Fruit fly (Drosophila melanogaster) whole organism, embryonic: ENCODE results near the gene bwa.
A peak's percentile ranks its signal among the peaks of the same experiment; 100 is the strongest.

Experiments used
- Abd-B ChIP-seq: fragments of 200-800 bp; sonication (Bioruptor generic); optimal IDR thresholded peaks from 2 replicates; lab custom pipeline; 2018; ENCODE audit warnings: missing biosample characterization, mild to moderate bottlenecking, missing genetic modification characterization, moderate library complexity
- Bgb ChIP-seq: fragments of 200-800 bp; sonication (Bioruptor generic); IDR thresholded peaks from 2 replicates; pipeline ENCODE4 v1.3.6; 2022; ENCODE audit warnings: missing biosample characterization, missing genetic modification characterization; ENCODE audit not compliant: partially characterized antibody
- CG10267 ChIP-seq: fragments of 200-800 bp; sonication (Bioruptor generic); optimal IDR thresholded peaks from 2 replicates; lab custom pipeline; 2018; ENCODE audit warnings: missing biosample characterization, mild to moderate bottlenecking, missing genetic modification characterization, moderate library complexity
- CG10321 ChIP-seq: fragments of 200-800 bp; sonication (Bioruptor generic); IDR thresholded peaks from 2 replicates; pipeline ENCODE4 v1.3.6; 2022; ENCODE audit warnings: missing biosample characterization, missing genetic modification characterization
- CG11247 ChIP-seq: fragments of 200-800 bp; sonication (Bioruptor generic); IDR thresholded peaks from 2 replicates; pipeline ENCODE4 v1.3.6; 2022; ENCODE audit warnings: missing biosample characterization, missing genetic modification characterization
- CG12236 ChIP-seq: fragments of 200-800 bp; sonication (Bioruptor generic); optimal IDR thresholded peaks from 2 replicates; lab custom pipeline; 2016; ENCODE audit warnings: missing biosample characterization, missing genetic modification characterization
- CG1233 ChIP-seq: fragments of 200-800 bp; sonication (Bioruptor generic); optimal IDR thresholded peaks from 4 replicates; lab custom pipeline; 2018; ENCODE audit warnings: missing biosample characterization, mild to moderate bottlenecking, missing genetic modification characterization
- CG13424 ChIP-seq: fragments of 200-800 bp; sonication (Bioruptor generic); optimal IDR thresholded peaks from 2 replicates; lab custom pipeline; 2019; ENCODE audit warnings: missing biosample characterization, mild to moderate bottlenecking, missing genetic modification characterization, moderate library complexity
- CG13894 ChIP-seq: fragments of 200-800 bp; sonication (Bioruptor generic); optimal IDR thresholded peaks from 3 replicates; lab custom pipeline; 2018; ENCODE audit warnings: missing biosample characterization, mild to moderate bottlenecking, missing genetic modification characterization, moderate library complexity
- CG14014 ChIP-seq: fragments of 200-800 bp; sonication (Bioruptor generic); IDR thresholded peaks from 2 replicates; pipeline ENCODE4 v1.3.6; 2022; ENCODE audit warnings: missing biosample characterization, missing genetic modification characterization
- CG17186 ChIP-seq: fragments of 200-800 bp; sonication (Bioruptor generic); optimal IDR thresholded peaks from 3 replicates; lab custom pipeline; 2017; ENCODE audit warnings: missing biosample characterization, missing genetic modification reagents, missing genetic modification characterization
- CG1792 ChIP-seq: fragments of 200-800 bp; sonication (Bioruptor generic); optimal IDR thresholded peaks from 2 replicates; lab custom pipeline; 2016; ENCODE audit warnings: missing biosample characterization, missing genetic modification characterization
- CG2712 ChIP-seq: fragments of 200-800 bp; optimal IDR thresholded peaks from 3 replicates; lab custom pipeline; 2019; ENCODE audit warnings: missing biosample characterization, mild to moderate bottlenecking, missing genetic modification characterization, moderate library complexity
- CG31224 ChIP-seq: fragments of 200-800 bp; sonication (Bioruptor generic); IDR thresholded peaks from 2 replicates; pipeline ENCODE4 v1.3.6; 2022; ENCODE audit warnings: missing biosample characterization, missing genetic modification characterization
- CG3407 ChIP-seq: fragments of 200-800 bp; sonication (Bioruptor generic); optimal IDR thresholded peaks from 2 replicates; lab custom pipeline; 2018; ENCODE audit warnings: missing biosample characterization, mild to moderate bottlenecking, missing genetic modification characterization
- CG3726 ChIP-seq: fragments of 200-800 bp; sonication (Bioruptor generic); IDR thresholded peaks from 3 replicates; pipeline ENCODE4, ENCODE4 v1.3.6; 2022; ENCODE audit warnings: missing biosample characterization, missing genetic modification characterization
- CG5180 ChIP-seq: fragments of 200-800 bp; sonication (Bioruptor generic); optimal IDR thresholded peaks from 3 replicates; lab custom pipeline; 2017; ENCODE audit warnings: missing biosample characterization, missing genetic modification characterization, mild to moderate bottlenecking, moderate library complexity, missing genetic modification reagents
- CG6765 ChIP-seq: fragments of 200-800 bp; sonication (Bioruptor generic); optimal IDR thresholded peaks from 3 replicates; lab custom pipeline; 2017; ENCODE audit warnings: missing biosample characterization, mild to moderate bottlenecking, missing genetic modification characterization
- CG7271 ChIP-seq: fragments of 200-800 bp; sonication (Bioruptor generic); optimal IDR thresholded peaks from 2 replicates; lab custom pipeline; 2018; ENCODE audit warnings: missing biosample characterization, mild to moderate bottlenecking, missing genetic modification characterization, moderate library complexity
- CG7372 ChIP-seq: fragments of 200-800 bp; sonication (Bioruptor generic); IDR thresholded peaks from 2 replicates; pipeline ENCODE4 v1.3.6; 2022; ENCODE audit warnings: missing biosample characterization, missing genetic modification characterization
- CG7556 ChIP-seq: fragments of 200-800 bp; sonication (Bioruptor generic); optimal IDR thresholded peaks from 2 replicates; lab custom pipeline; 2017; ENCODE audit warnings: missing biosample characterization, mild to moderate bottlenecking, missing genetic modification characterization
- CG9609 ChIP-seq: fragments of 200-800 bp; sonication (Bioruptor generic); optimal IDR thresholded peaks from 3 replicates; lab custom pipeline; 2016; ENCODE audit warnings: missing biosample characterization, missing genetic modification characterization
- CG9727 ChIP-seq: fragments of 200-800 bp; sonication (Bioruptor generic); optimal IDR thresholded peaks from 3 replicates; lab custom pipeline; 2017; ENCODE audit warnings: missing biosample characterization, mild to moderate bottlenecking, missing genetic modification characterization
- Fer2 ChIP-seq: fragments of 200-800 bp; sonication (Bioruptor generic); optimal IDR thresholded peaks from 2 replicates; lab custom pipeline; 2018; ENCODE audit warnings: missing biosample characterization, mild to moderate bottlenecking, missing genetic modification characterization, moderate library complexity
- Fer3 ChIP-seq: fragments of 200-800 bp; sonication (Bioruptor generic); optimal IDR thresholded peaks from 2 replicates; lab custom pipeline; 2018; ENCODE audit warnings: missing biosample characterization, mild to moderate bottlenecking, missing genetic modification characterization, moderate library complexity
- GATAe ChIP-seq: fragments of 200-800 bp; sonication (Bioruptor generic); conservative IDR thresholded peaks from 2 replicates; pipeline ENCODE4 v1.3.6; 2022; ENCODE audit warnings: missing biosample characterization, missing genetic modification characterization
- H15 ChIP-seq: fragments of 200-800 bp; sonication (Bioruptor generic); IDR thresholded peaks from 3 replicates; pipeline ENCODE4 v1.3.6; 2022; ENCODE audit warnings: missing biosample characterization, missing genetic modification characterization
- HLHmδ ChIP-seq: fragments of 200-800 bp; sonication (Bioruptor generic); optimal IDR thresholded peaks from 2 replicates; lab custom pipeline; 2018; ENCODE audit warnings: missing biosample characterization, mild to moderate bottlenecking, missing genetic modification characterization, moderate library complexity
- Jarid2 ChIP-seq: fragments of 200-800 bp; sonication (Bioruptor generic); optimal IDR thresholded peaks from 3 replicates; lab custom pipeline; 2017; ENCODE audit warnings: mild to moderate bottlenecking, missing biosample characterization, missing genetic modification reagents, missing genetic modification characterization
- Lim3 ChIP-seq: fragments of 200-800 bp; sonication (Bioruptor generic); IDR thresholded peaks from 2 replicates; pipeline ENCODE4 v1.3.6; 2022; ENCODE audit warnings: missing biosample characterization, missing genetic modification characterization
- Meics ChIP-seq: fragments of 200-800 bp; sonication (Bioruptor generic); optimal IDR thresholded peaks from 2 replicates; lab custom pipeline; 2017; ENCODE audit warnings: missing biosample characterization, mild to moderate bottlenecking, missing genetic modification characterization
- Sox102F ChIP-seq: fragments of 200-800 bp; sonication (Bioruptor generic); optimal IDR thresholded peaks from 2 replicates; lab custom pipeline; 2018; ENCODE audit warnings: missing biosample characterization, mild to moderate bottlenecking, missing genetic modification characterization, moderate library complexity
- Stat92E ChIP-seq, 3 experiments: fragments of >200 bp in 2 of 3; fragments of 200-800 bp in 1 of 3; sonication (Bioruptor generic) in 1 of 3; optimal IDR thresholded peaks; 2 replicates each; lab custom pipeline; 2017 to 2019; ENCODE audit warnings: missing biosample characterization in 3 of 3, missing genetic modification characterization in 3 of 3, mild to moderate bottlenecking in 1 of 3, moderate library complexity in 1 of 3
- YL-1 ChIP-seq: fragments of 200-800 bp; sonication (Bioruptor generic); optimal IDR thresholded peaks from 3 replicates; lab custom pipeline; 2017; ENCODE audit warnings: missing biosample characterization, mild to moderate bottlenecking, missing genetic modification characterization
- bab2 ChIP-seq: fragments of 200-800 bp; sonication (Bioruptor generic); optimal IDR thresholded peaks from 2 replicates; lab custom pipeline; 2016; ENCODE audit warnings: missing biosample characterization, missing genetic modification characterization
- bowl ChIP-seq: fragments of 200-800 bp; sonication (Bioruptor generic); IDR thresholded peaks from 2 replicates; pipeline ENCODE4 v1.3.6; 2022; ENCODE audit warnings: missing biosample characterization, missing genetic modification characterization
- cas ChIP-seq: fragments of 200-800 bp; sonication (Bioruptor generic); IDR thresholded peaks from 2 replicates; pipeline ENCODE4 v1.3.6; 2022; ENCODE audit warnings: missing biosample characterization, missing genetic modification characterization
- cg ChIP-seq: fragments of 200-800 bp; sonication (Bioruptor generic); optimal IDR thresholded peaks from 3 replicates; lab custom pipeline; 2019; ENCODE audit warnings: missing biosample characterization, mild to moderate bottlenecking, missing genetic modification characterization, moderate library complexity
- ci ChIP-seq: fragments of 200-800 bp; sonication (Bioruptor generic); IDR thresholded peaks from 3 replicates; pipeline ENCODE4 v1.3.6; 2022; ENCODE audit warnings: missing biosample characterization, missing genetic modification characterization
- dmrt99B ChIP-seq: fragments of 200-800 bp; sonication (Bioruptor generic); optimal IDR thresholded peaks from 2 replicates; lab custom pipeline; 2018; ENCODE audit warnings: missing biosample characterization, mild to moderate bottlenecking, missing genetic modification characterization, moderate library complexity
- dpn ChIP-seq, 2 experiments: fragments of 200-800 bp; sonication (Bioruptor generic); optimal IDR thresholded peaks; 3 replicates each; lab custom pipeline; 2016; ENCODE audit warnings: missing biosample characterization in 2 of 2, missing genetic modification characterization in 2 of 2
- ewg ChIP-seq: fragments of 200-800 bp; sonication (Bioruptor generic); optimal IDR thresholded peaks from 3 replicates; lab custom pipeline; 2017; ENCODE audit warnings: mild to moderate bottlenecking, missing biosample characterization, missing genetic modification reagents, missing genetic modification characterization
- exex ChIP-seq: fragments of 200-800 bp; sonication (Bioruptor generic); optimal IDR thresholded peaks from 4 replicates; lab custom pipeline; 2018; ENCODE audit warnings: missing biosample characterization, mild to moderate bottlenecking, missing genetic modification characterization, moderate library complexity
- ham ChIP-seq: fragments of 200-800 bp; sonication (Bioruptor generic); IDR thresholded peaks from 2 replicates; pipeline ENCODE4 v1.3.6; 2022; ENCODE audit warnings: missing biosample characterization, missing genetic modification characterization
- hbn ChIP-seq: fragments of 200-800 bp; sonication (Bioruptor generic); IDR thresholded peaks from 2 replicates; pipeline ENCODE4 v1.3.6; 2022; ENCODE audit warnings: missing biosample characterization, missing genetic modification characterization; ENCODE audit not compliant: partially characterized antibody
- her ChIP-seq: fragments of 200-800 bp; sonication (Bioruptor generic); optimal IDR thresholded peaks from 2 replicates; lab custom pipeline; 2016; ENCODE audit warnings: missing biosample characterization, missing genetic modification characterization
- hth ChIP-seq: fragments of >200 bp; optimal IDR thresholded peaks from 2 replicates; lab custom pipeline; 2017; ENCODE audit warnings: inconsistent platforms
- jumu ChIP-seq: fragments of 200-800 bp; sonication (Bioruptor generic); optimal IDR thresholded peaks from 3 replicates; lab custom pipeline; 2016; ENCODE audit warnings: missing biosample characterization, missing genetic modification characterization
- sens ChIP-seq: fragments of 200-800 bp; sonication (Bioruptor generic); peaks from one replicate; lab custom pipeline; 2016; ENCODE audit warnings: missing biosample characterization, missing genetic modification characterization
- toy ChIP-seq: fragments of 200-800 bp; sonication (Bioruptor generic); IDR thresholded peaks from 2 replicates; pipeline ENCODE4 v1.3.6; 2022; ENCODE audit warnings: missing biosample characterization, missing genetic modification characterization

The bwa gene

DNA sequence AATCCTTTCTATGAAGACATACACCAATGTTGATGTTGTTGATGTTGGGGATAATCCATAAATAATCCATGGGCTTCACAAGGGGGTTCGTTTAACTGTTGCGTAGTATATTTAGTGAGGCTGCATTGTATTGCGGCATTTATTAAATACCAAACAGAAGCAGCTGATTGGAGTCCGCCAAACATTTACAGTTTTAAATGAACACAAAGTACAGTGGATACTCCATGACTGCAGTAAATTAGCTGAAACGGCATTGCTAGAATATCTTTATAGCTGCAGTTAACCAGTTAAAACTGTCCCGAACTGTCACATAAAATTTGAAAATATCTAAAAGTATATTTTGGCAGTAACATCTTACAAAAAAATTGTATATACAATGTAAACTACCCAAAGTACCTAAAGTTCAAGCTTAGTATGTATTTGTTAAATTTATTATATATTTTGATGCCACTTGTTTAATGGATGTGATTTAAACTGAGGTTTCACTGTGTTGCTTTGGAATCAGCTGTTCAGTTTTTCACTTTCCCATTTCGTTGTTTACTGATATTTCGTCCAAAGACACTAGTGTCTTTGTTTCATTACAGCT, 25.0 kb downstream of the bwa start, which contains the start of the genes CG10747 and Pyroxd1 (continued):
- peak; percentile 85 for TF ChIP-seq CG5180 (GFP tag; lab: Kevin White, UChicago)
- TF ChIP-seq CG3726, result peak; percentile 86
- TF ChIP-seq sens (GFP tag; lab: Kevin White, UChicago), result peak; percentile 99
- peak; percentile 94 for TF ChIP-seq CG1233 (GFP tag; lab: Kevin White, UChicago)
- TF ChIP-seq CG13424 (tag; lab: Kevin White, UChicago), result peak; percentile 98
- TF ChIP-seq CG1792 (GFP tag; lab: Kevin White, UChicago), result peak; percentile 84
- peak; percentile 97 to 98 for TF ChIP-seq dpn (GFP tag; optimal IDR thresholded peaks at IDR 0.05; lab: Kevin White, UChicago)
- peak; percentile 89 for TF ChIP-seq H15
- peak in 1 of 3 experiments; percentile 83 for TF ChIP-seq Stat92E (GFP tag; optimal IDR thresholded peaks at IDR 0.05; lab: Kevin White, UChicago)
- peak; percentile 77 for TF ChIP-seq CG7271 (tag; lab: Kevin White, UChicago)
- TF ChIP-seq bab2 (GFP tag; lab: Kevin White, UChicago), result peak; percentile 96
- peak; percentile 96 for TF ChIP-seq Meics (GFP tag; lab: Kevin White, UChicago)
- peak; percentile 92 for TF ChIP-seq cas
- peak; percentile 92 for TF ChIP-seq ewg (GFP tag; lab: Kevin White, UChicago)
- peak; percentile 93 for TF ChIP-seq Fer2
- TF ChIP-seq CG6765, result peak; percentile 91
- TF ChIP-seq CG10321, result peak; percentile 78
- peak; percentile 97 for TF ChIP-seq Sox102F
- peak; percentile 94 for TF ChIP-seq CG7372 (GFP tag; lab: Robert Waterston, UW)
- peak; percentile 98 for TF ChIP-seq Abd-B (GFP tag; lab: Kevin White, UChicago)
- TF ChIP-seq exex, result peak; percentile 87
- peak; percentile 89 for TF ChIP-seq her
- peak; percentile 97 for TF ChIP-seq CG7556 (GFP tag; lab: Kevin White, UChicago)
- TF ChIP-seq CG10267 (tag; lab: Kevin White, UChicago), result peak; percentile 89
- peak; percentile 74; the same call in 1 of the 2 replicates for TF ChIP-seq GATAe
- peak; percentile 96 for TF ChIP-seq CG11247 (GFP tag; lab: Robert Waterston, UW)
- no peak for TF ChIP-seq hth (lab: Kevin White, UChicago)
- TF ChIP-seq HLHmδ (GFP tag; lab: Kevin White, UChicago), result no peak
- TF ChIP-seq CG31224 (GFP tag; lab: Robert Waterston, UW), result peak; percentile 89
- TF ChIP-seq bowl, result peak; percentile 84
- TF ChIP-seq Lim3 (GFP tag; lab: Robert Waterston, UW), result peak; percentile 85
- TF ChIP-seq Jarid2 (GFP tag; lab: Kevin White, UChicago), result peak; percentile 70
- TF ChIP-seq hbn (GFP tag; lab: Robert Waterston, UW), result no peak
- no peak for TF ChIP-seq cg (GFP tag; lab: Kevin White, UChicago)
- TF ChIP-seq ham (GFP tag; lab: Robert Waterston, UW), result peak; percentile 87
- TF ChIP-seq Fer3 (tag; lab: Kevin White, UChicago), result peak; percentile 96
- TF ChIP-seq CG9609 (GFP tag; lab: Kevin White, UChicago), result peak; percentile 93
- TF ChIP-seq jumu (GFP tag; lab: Kevin White, UChicago), result peak; percentile 93
- peak; percentile 97 for TF ChIP-seq dmrt99B (tag; lab: Kevin White, UChicago)
- TF ChIP-seq CG3407, result peak; percentile 91
- TF ChIP-seq ci (GFP tag; lab: Robert Waterston, UW), result peak; percentile 92
- TF ChIP-seq CG9727 (GFP tag; lab: Kevin White, UChicago), result peak; percentile 97
- peak; percentile 86 for TF ChIP-seq CG12236
- TF ChIP-seq toy (GFP tag; lab: Robert Waterston, UW), result peak; percentile 84
- TF ChIP-seq CG13894, result peak; percentile 95
- TF ChIP-seq YL-1 (GFP tag; lab: Kevin White, UChicago), result peak; percentile 96
- TF ChIP-seq Bgb (GFP tag; lab: Robert Waterston, UW), result peak; percentile 11; the same call in 1 of the 2 replicates
- peak; percentile 63 for TF ChIP-seq CG17186
- TF ChIP-seq CG14014, result peak; percentile 96
- peak; percentile 97 for TF ChIP-seq CG2712 (tag; lab: Kevin White, UChicago)
